Worm (Caenorhabditis elegans) whole organism, L4/young adult: ENCODE data around the gene T22C8.1.

Source experiments
- W03F9.2 ChIP-seq: fragments of 150-350 bp; optimal IDR thresholded peaks from 2 replicates; lab custom pipeline; 2014; ENCODE audit warnings: missing biosample characterization, missing genetic modification characterization
- dao-5 ChIP-seq: sonication (generic microtip); optimal IDR thresholded peaks from 2 replicates; lab custom pipeline; 2016; ENCODE audit warnings: missing genotype, missing genetic modification characterization, moderate library complexity, missing compliant biosample characterization
- him-1 ChIP-seq: sonication (generic microtip); optimal IDR thresholded peaks from 2 replicates; lab custom pipeline; 2016; ENCODE audit warnings: missing genotype, missing genetic modification reagents, missing genetic modification characterization, missing compliant biosample characterization

DNA sequence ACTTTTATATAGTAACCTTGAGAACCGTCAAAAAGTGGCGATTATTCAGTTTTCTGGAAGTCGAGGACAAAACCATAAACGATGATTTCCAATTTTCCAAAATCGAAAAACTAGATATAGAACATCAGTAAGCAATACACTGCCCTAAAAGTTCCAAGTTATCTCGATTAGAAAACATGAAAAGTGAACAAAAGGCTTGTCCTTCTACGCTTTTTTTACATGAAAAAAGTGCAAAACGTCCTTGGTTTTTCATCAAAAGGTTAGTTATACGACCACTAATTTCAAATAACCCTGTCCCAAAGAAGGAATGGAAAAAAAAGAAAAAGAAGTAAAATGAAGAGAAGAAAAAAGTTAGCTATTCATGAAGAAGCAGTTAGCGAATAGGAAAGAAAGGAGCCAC is 26.6 kb upstream of the T22C8.1 start:
- TF ChIP-seq dao-5 (tag; lab: Kevin White, UChicago) (no peak), him-1 (no peak), W03F9.2 (tag; lab: Kevin White, UChicago) (no peak)
